Worm (Caenorhabditis elegans): ENCODE results near the gene F37C12.21.

- TF ChIP-seq cog-1 (tag; optimal IDR thresholded peaks at IDR 0.05), result peak; percentile 66
- TF ChIP-seq flt-1 (GFP tag; IDR thresholded peaks at IDR 0.05), result 0 out of 2 replicates have a peak, but pooled peaks have one; percentile 13
- TF ChIP-seq ztf-23 (GFP tag; IDR thresholded peaks at IDR 0.05), result 0 out of 2 replicates have a peak, but pooled peaks have one; percentile 28
- TF ChIP-seq klf-2 (GFP tag; conservative IDR thresholded peaks at IDR 0.05), result no peak
- TF ChIP-seq ztf-29 (GFP tag; IDR thresholded peaks at IDR 0.05), result peak; percentile 61; the same call in 1 of the 2 replicates
Measured at ce11 chrIII:7207903-7208497, 19.8 kb downstream of the F37C12.21 start, which contains the start of gene rpl-6.
